Worm (Caenorhabditis elegans) whole organism, L1 larva: ENCODE measurements around the gene prx-19.

Source experiments
- dpl-1 ChIP-seq, 3 experiments: fragments of 150-350 bp in 2 of 3; sonication (generic microtip) in 1 of 3; optimal IDR thresholded peaks; 2 replicates each; lab custom pipeline; 2014 to 2017; ENCODE audit warnings: missing biosample characterization in 3 of 3, missing genetic modification characterization in 3 of 3, missing genetic modification reagents in 3 of 3
- efl-1 ChIP-seq, 4 experiments: fragments of 150-350 bp; optimal IDR thresholded peaks in 3 of 4; peaks in 1 of 4; 1 replicate in 1 of 4; 2 replicates in 3 of 4; lab custom pipeline; 2014; ENCODE audit warnings: missing biosample characterization in 2 of 4, missing genetic modification characterization in 2 of 4, missing genetic modification reagents in 2 of 4
- egl-27 ChIP-seq, 2 experiments: fragments of 150-350 bp in 1 of 2; sonication (generic microtip); optimal IDR thresholded peaks; 3 replicates each; lab custom pipeline; 2017 to 2018; ENCODE audit warnings: missing biosample characterization in 2 of 2, missing genetic modification characterization in 2 of 2, missing genetic modification reagents in 2 of 2
- mep-1 ChIP-seq: fragments of 150-350 bp; optimal IDR thresholded peaks from 2 replicates; lab custom pipeline; 2014; ENCODE audit warnings: missing biosample characterization, missing genetic modification characterization
- sup-37 ChIP-seq: fragments of 200-800 bp; sonication (Bioruptor generic); optimal IDR thresholded peaks from 2 replicates; lab custom pipeline; 2018; ENCODE audit warnings: mild to moderate bottlenecking, missing genetic modification characterization, missing compliant biosample characterization
- tbx-2 ChIP-seq: sonication (generic microtip); optimal IDR thresholded peaks from 2 replicates; lab custom pipeline; 2016; ENCODE audit warnings: missing genetic modification characterization, missing compliant biosample characterization
- ztf-11 ChIP-seq, 2 experiments: sonication (generic microtip); optimal IDR thresholded peaks; 2 replicates each; lab custom pipeline; 2016 to 2017; ENCODE audit warnings: missing genetic modification characterization in 2 of 2, missing biosample characterization in 1 of 2, missing compliant biosample characterization in 1 of 2

ce11 chrIII:8763111-8763510, 46.0 kb downstream of the prx-19 start:
- TF ChIP-seq ztf-11 (tag; optimal IDR thresholded peaks at IDR 0.05; lab: Kevin White, UChicago), result no peak
- no peak for TF ChIP-seq mep-1 (tag; lab: Kevin White, UChicago)
- no peak for TF ChIP-seq efl-1 (optimal IDR thresholded peaks at IDR 0.05; lab: Kevin White, UChicago)
- peak in 1 of 2 experiments; percentile 79 for TF ChIP-seq efl-1 (GFP tag; optimal IDR thresholded peaks at IDR 0.05 in 1 of 2; lab: Kevin White, UChicago)
- no peak for TF ChIP-seq tbx-2
- TF ChIP-seq dpl-1 (GFP tag; optimal IDR thresholded peaks at IDR 0.05; lab: Kevin White, UChicago), result no peak
- no peak for TF ChIP-seq egl-27 (tag; optimal IDR thresholded peaks at IDR 0.05; lab: Kevin White, UChicago)
- TF ChIP-seq sup-37 (GFP tag; lab: Kevin White, UChicago), result no peak
